Fruit fly (Drosophila melanogaster) whole organism, embryonic: Measurements from ENCODE around the gene sqh.

Experiments
- BEAF-32 ChIP-seq: fragments of 200-800 bp; sonication (Bioruptor generic); optimal IDR thresholded peaks from 3 replicates; lab custom pipeline; 2017; ENCODE audit warnings: missing biosample characterization, missing genetic modification characterization, mild to moderate bottlenecking, moderate library complexity, missing genetic modification reagents
- C15 ChIP-seq: fragments of 200-800 bp; sonication (Bioruptor generic); IDR thresholded peaks from 3 replicates; pipeline ENCODE4 v1.3.6; 2022; ENCODE audit warnings: missing biosample characterization, missing genetic modification characterization
- CG11398 ChIP-seq: fragments of 200-800 bp; sonication (Bioruptor generic); optimal IDR thresholded peaks from 2 replicates; lab custom pipeline; 2016; ENCODE audit warnings: missing biosample characterization, missing genetic modification characterization
- CG12155 ChIP-seq: fragments of 200-800 bp; sonication (Bioruptor generic); optimal IDR thresholded peaks from 3 replicates; lab custom pipeline; 2016; ENCODE audit warnings: missing biosample characterization, missing genetic modification characterization
- CG13424 ChIP-seq: fragments of 200-800 bp; sonication (Bioruptor generic); optimal IDR thresholded peaks from 2 replicates; lab custom pipeline; 2019; ENCODE audit warnings: missing biosample characterization, mild to moderate bottlenecking, missing genetic modification characterization, moderate library complexity
- CG15696 ChIP-seq: fragments of 200-800 bp; sonication (Bioruptor generic); optimal IDR thresholded peaks from 2 replicates; lab custom pipeline; 2019; ENCODE audit warnings: missing biosample characterization, mild to moderate bottlenecking, missing genetic modification characterization, moderate library complexity
- CG16863 ChIP-seq: fragments of 200-800 bp; sonication (Bioruptor generic); optimal IDR thresholded peaks from 3 replicates; lab custom pipeline; 2016; ENCODE audit warnings: missing biosample characterization, missing genetic modification characterization
- CG18262 ChIP-seq: fragments of 200-800 bp; optimal IDR thresholded peaks from 3 replicates; lab custom pipeline; 2019; ENCODE audit warnings: missing biosample characterization, mild to moderate bottlenecking, missing genetic modification characterization, moderate library complexity
- CG30431 ChIP-seq: fragments of 200-800 bp; sonication (Bioruptor generic); optimal IDR thresholded peaks from 2 replicates; lab custom pipeline; 2017; ENCODE audit warnings: missing biosample characterization, missing genetic modification characterization
- CG42726 ChIP-seq: fragments of 200-800 bp; sonication (Bioruptor generic); IDR thresholded peaks from 2 replicates; pipeline ENCODE4 v1.3.6; 2022; ENCODE audit warnings: missing biosample characterization, missing genetic modification characterization; ENCODE audit not compliant: partially characterized antibody
- CG5245 ChIP-seq: fragments of 200-800 bp; sonication (Bioruptor generic); optimal IDR thresholded peaks from 3 replicates; lab custom pipeline; 2016; ENCODE audit warnings: missing biosample characterization, missing genetic modification characterization
- CG9609 ChIP-seq: fragments of 200-800 bp; sonication (Bioruptor generic); optimal IDR thresholded peaks from 3 replicates; lab custom pipeline; 2016; ENCODE audit warnings: missing biosample characterization, missing genetic modification characterization
- CG9876 ChIP-seq: fragments of 200-800 bp; sonication (Bioruptor generic); optimal IDR thresholded peaks from 2 replicates; lab custom pipeline; 2016; ENCODE audit warnings: missing biosample characterization, missing genetic modification characterization
- CoRest ChIP-seq: fragments of 200-800 bp; sonication (Bioruptor generic); optimal IDR thresholded peaks from 3 replicates; lab custom pipeline; 2018; ENCODE audit warnings: missing biosample characterization, mild to moderate bottlenecking, missing genetic modification characterization, moderate library complexity
- D19B ChIP-seq: fragments of 200-800 bp; sonication (Bioruptor generic); optimal IDR thresholded peaks from 2 replicates; lab custom pipeline; 2017; ENCODE audit warnings: missing biosample characterization, mild to moderate bottlenecking, missing genetic modification characterization
- Dek ChIP-seq: fragments of 200-800 bp; sonication (Bioruptor generic); optimal IDR thresholded peaks from 3 replicates; lab custom pipeline; 2019; ENCODE audit warnings: missing biosample characterization, mild to moderate bottlenecking, missing genetic modification characterization, moderate library complexity
- Dip2 ChIP-seq: fragments of 200-800 bp; sonication (Bioruptor generic); IDR thresholded peaks from 2 replicates; pipeline ENCODE4 v1.3.6; 2022; ENCODE audit warnings: missing biosample characterization, missing genetic modification characterization
- E2f1 ChIP-seq: fragments of 200-800 bp; sonication (Bioruptor generic); IDR thresholded peaks from 2 replicates; pipeline ENCODE4 v1.3.6; 2022; ENCODE audit warnings: missing biosample characterization, missing genetic modification characterization
- Elba2 ChIP-seq: fragments of 200-800 bp; sonication (Bioruptor generic); optimal IDR thresholded peaks from 3 replicates; lab custom pipeline; 2016; ENCODE audit warnings: missing biosample characterization, missing genetic modification characterization
- Fer2 ChIP-seq: fragments of 200-800 bp; sonication (Bioruptor generic); optimal IDR thresholded peaks from 2 replicates; lab custom pipeline; 2018; ENCODE audit warnings: missing biosample characterization, mild to moderate bottlenecking, missing genetic modification characterization, moderate library complexity
- H15 ChIP-seq: fragments of 200-800 bp; sonication (Bioruptor generic); IDR thresholded peaks from 3 replicates; pipeline ENCODE4 v1.3.6; 2022; ENCODE audit warnings: missing biosample characterization, missing genetic modification characterization
- Hand ChIP-seq: fragments of 200-800 bp; sonication (Bioruptor generic); optimal IDR thresholded peaks from 2 replicates; lab custom pipeline; 2017; ENCODE audit warnings: mild to moderate bottlenecking, missing biosample characterization, missing genetic modification reagents, missing genetic modification characterization
- HmgD ChIP-seq: fragments of 200-800 bp; sonication (Bioruptor generic); optimal IDR thresholded peaks from 3 replicates; lab custom pipeline; 2016; ENCODE audit warnings: missing biosample characterization, missing genetic modification characterization
- Hmx ChIP-seq: fragments of 200-800 bp; sonication (Bioruptor generic); optimal IDR thresholded peaks from 2 replicates; lab custom pipeline; 2016; ENCODE audit warnings: missing biosample characterization, missing genetic modification characterization
- Hr51 ChIP-seq, 2 experiments: fragments of 200-800 bp; sonication (Bioruptor generic); optimal IDR thresholded peaks; 2 replicates in 1 of 2; 3 replicates in 1 of 2; lab custom pipeline; 2016 to 2018; ENCODE audit warnings: missing biosample characterization in 2 of 2, missing genetic modification characterization in 2 of 2, mild to moderate bottlenecking in 1 of 2, moderate library complexity in 1 of 2
- Lhr ChIP-seq: fragments of 200-800 bp; sonication (Bioruptor generic); optimal IDR thresholded peaks from 3 replicates; lab custom pipeline; 2017; ENCODE audit warnings: mild to moderate bottlenecking, missing biosample characterization, missing genetic modification reagents, missing genetic modification characterization
- Nf-YA ChIP-seq: fragments of 200-800 bp; sonication (Bioruptor generic); IDR thresholded peaks from 2 replicates; pipeline ENCODE4 v1.3.6; 2022; ENCODE audit warnings: missing biosample characterization, missing genetic modification characterization
- Optix ChIP-seq: fragments of 200-800 bp; sonication (Bioruptor generic); IDR thresholded peaks from 3 replicates; pipeline ENCODE4 v1.3.6; 2022; ENCODE audit warnings: missing biosample characterization, missing genetic modification characterization
- PHDP ChIP-seq: fragments of 200-800 bp; sonication (Bioruptor generic); optimal IDR thresholded peaks from 3 replicates; lab custom pipeline; 2018; ENCODE audit warnings: missing biosample characterization, mild to moderate bottlenecking, missing genetic modification characterization, moderate library complexity
- Ptx1 ChIP-seq: fragments of 200-800 bp; sonication (Bioruptor generic); IDR thresholded peaks from 2 replicates; pipeline ENCODE4 v1.3.6; 2022; ENCODE audit warnings: missing biosample characterization, missing genetic modification characterization
- Sox100B ChIP-seq: fragments of 200-800 bp; sonication (Bioruptor generic); optimal IDR thresholded peaks from 3 replicates; lab custom pipeline; 2018; ENCODE audit warnings: missing biosample characterization, mild to moderate bottlenecking, missing genetic modification characterization
- Vsx1 ChIP-seq: fragments of 200-800 bp; sonication (Bioruptor generic); optimal IDR thresholded peaks from 2 replicates; lab custom pipeline; 2017; ENCODE audit warnings: missing biosample characterization, mild to moderate bottlenecking, missing genetic modification characterization, missing genetic modification reagents
- abd-A ChIP-seq: fragments of 200-800 bp; sonication (Bioruptor generic); optimal IDR thresholded peaks from 3 replicates; lab custom pipeline; 2019; ENCODE audit warnings: missing biosample characterization, mild to moderate bottlenecking, missing genetic modification characterization, moderate library complexity
- ato ChIP-seq: fragments of 200-800 bp; sonication (Bioruptor generic); IDR thresholded peaks from 2 replicates; pipeline ENCODE4 v1.3.6; 2022; ENCODE audit warnings: missing biosample characterization, missing genetic modification characterization; ENCODE audit not compliant: partially characterized antibody
- cad ChIP-seq: fragments of >200 bp; optimal IDR thresholded peaks from 2 replicates; lab custom pipeline; 2017; ENCODE audit warnings: missing biosample characterization, missing genetic modification characterization
- cg ChIP-seq: fragments of 200-800 bp; sonication (Bioruptor generic); optimal IDR thresholded peaks from 3 replicates; lab custom pipeline; 2019; ENCODE audit warnings: missing biosample characterization, mild to moderate bottlenecking, missing genetic modification characterization, moderate library complexity
- chn ChIP-seq: fragments of 200-800 bp; sonication (Bioruptor generic); optimal IDR thresholded peaks from 2 replicates; lab custom pipeline; 2016; ENCODE audit warnings: missing biosample characterization, missing genetic modification characterization
- corto ChIP-seq: fragments of 200-800 bp; sonication (Bioruptor generic); optimal IDR thresholded peaks from 2 replicates; lab custom pipeline; 2016; ENCODE audit warnings: missing biosample characterization, mild to moderate bottlenecking, missing genetic modification characterization, moderate library complexity
- cwo ChIP-seq: fragments of 200-800 bp; sonication (Bioruptor generic); optimal IDR thresholded peaks from 3 replicates; lab custom pipeline; 2017; ENCODE audit warnings: missing biosample characterization, missing genetic modification characterization, mild to moderate bottlenecking, moderate library complexity, missing genetic modification reagents
- ewg ChIP-seq: fragments of 200-800 bp; sonication (Bioruptor generic); optimal IDR thresholded peaks from 3 replicates; lab custom pipeline; 2017; ENCODE audit warnings: mild to moderate bottlenecking, missing biosample characterization, missing genetic modification reagents, missing genetic modification characterization
- fd3F ChIP-seq: fragments of 200-800 bp; sonication (Bioruptor generic); optimal IDR thresholded peaks from 2 replicates; lab custom pipeline; 2018; ENCODE audit warnings: missing biosample characterization, mild to moderate bottlenecking, missing genetic modification characterization, moderate library complexity
- ftz-f1 ChIP-seq: fragments of 200-800 bp; sonication (Bioruptor generic); optimal IDR thresholded peaks from 2 replicates; lab custom pipeline; 2016; ENCODE audit warnings: missing biosample characterization, missing genetic modification characterization
- gcm2 ChIP-seq: fragments of 200-800 bp; sonication (Bioruptor generic); optimal IDR thresholded peaks from 2 replicates; lab custom pipeline; 2016; ENCODE audit warnings: missing biosample characterization, missing genetic modification characterization
- gt ChIP-seq: fragments of 200-800 bp; sonication (Bioruptor generic); IDR thresholded peaks from 2 replicates; pipeline ENCODE4 v1.3.6; 2022; ENCODE audit warnings: missing biosample characterization, missing genetic modification characterization
- hbn ChIP-seq: fragments of 200-800 bp; sonication (Bioruptor generic); IDR thresholded peaks from 2 replicates; pipeline ENCODE4 v1.3.6; 2022; ENCODE audit warnings: missing biosample characterization, missing genetic modification characterization; ENCODE audit not compliant: partially characterized antibody
- oc ChIP-seq: fragments of 200-800 bp; sonication (Bioruptor generic); optimal IDR thresholded peaks from 2 replicates; lab custom pipeline; 2018; ENCODE audit warnings: missing biosample characterization, mild to moderate bottlenecking, missing genetic modification characterization, moderate library complexity
- psq ChIP-seq: fragments of 200-800 bp; sonication (Bioruptor generic); optimal IDR thresholded peaks from 2 replicates; lab custom pipeline; 2017; ENCODE audit warnings: missing biosample characterization, missing genetic modification characterization
- sens ChIP-seq: fragments of 200-800 bp; sonication (Bioruptor generic); peaks from one replicate; lab custom pipeline; 2016; ENCODE audit warnings: missing biosample characterization, missing genetic modification characterization
- slp2 ChIP-seq: fragments of 200-800 bp; sonication (Bioruptor generic); optimal IDR thresholded peaks from 2 replicates; lab custom pipeline; 2016; ENCODE audit warnings: missing biosample characterization, missing genetic modification characterization
- usp ChIP-seq: fragments of >200 bp; optimal IDR thresholded peaks from 2 replicates; lab custom pipeline; 2017; ENCODE audit warnings: missing biosample characterization, missing genetic modification characterization
- wdn ChIP-seq: fragments of 200-800 bp; sonication (Bioruptor generic); IDR thresholded peaks from 2 replicates; pipeline ENCODE4 v1.3.6; 2022; ENCODE audit warnings: missing biosample characterization, missing genetic modification characterization

Gene sqh

DNA sequence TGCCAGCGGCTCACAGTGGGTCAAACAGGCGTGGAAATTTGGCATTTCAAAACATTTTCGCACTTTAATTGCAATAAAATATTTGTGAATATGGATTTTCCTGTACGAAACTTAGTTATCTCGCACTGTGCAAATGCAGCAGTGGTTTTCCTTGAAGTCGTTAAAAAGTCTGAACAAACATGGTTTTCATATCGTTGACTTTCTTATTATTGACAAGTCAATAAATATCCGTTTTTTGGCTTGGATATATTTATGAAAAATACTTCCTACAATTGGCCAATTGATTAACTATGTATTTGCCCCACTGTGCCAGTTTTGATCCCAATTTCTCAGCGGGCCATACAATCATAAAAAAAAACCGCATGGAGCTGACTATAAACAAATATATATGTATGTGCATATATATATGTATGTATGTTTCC, 40.5 kb upstream of the sqh start (continued):
- TF ChIP-seq HmgD (GFP tag; lab: Kevin White, UChicago) (peak; percentile 91), E2f1 (peak; percentile 93), oc (peak; percentile 95), gt (peak; percentile 85), gcm2 (GFP tag; lab: Kevin White, UChicago) (peak; percentile 91), Vsx1 (GFP tag; lab: Kevin White, UChicago) (peak; percentile 97), CG12155 (GFP tag; lab: Kevin White, UChicago) (peak; percentile 90), CG5245 (GFP tag; lab: Kevin White, UChicago) (peak; percentile 94), CG9609 (GFP tag; lab: Kevin White, UChicago) (peak; percentile 95), corto (peak; percentile 33), cwo (peak; percentile 93), Elba2 (GFP tag; lab: Kevin White, UChicago) (peak; percentile 31), Dek (tag; lab: Kevin White, UChicago) (peak; percentile 90), H15 (peak; percentile 91), ftz-f1 (GFP tag; lab: Kevin White, UChicago) (no peak), CG42726 (GFP tag; lab: Robert Waterston, UW) (no peak), CoRest (tag; lab: Kevin White, UChicago) (peak; percentile 98), CG18262 (tag; lab: Kevin White, UChicago) (peak; percentile 98), D19B (GFP tag; lab: Kevin White, UChicago) (peak; percentile 80), cg (GFP tag; lab: Kevin White, UChicago) (no peak), cad (GFP tag; lab: Kevin White, UChicago) (no peak), Sox100B (peak; percentile 99), CG13424 (peak; percentile 97), wdn (GFP tag; lab: Robert Waterston, UW) (peak; percentile 91), CG15696 (tag; lab: Kevin White, UChicago) (peak; percentile 81), hbn (GFP tag; lab: Robert Waterston, UW) (no peak), Optix (GFP tag; lab: Robert Waterston, UW) (peak; percentile 96), usp (GFP tag; lab: Kevin White, UChicago) (no peak), C15 (GFP tag; lab: Robert Waterston, UW) (peak; percentile 82), CG30431 (peak; percentile 94), slp2 (peak; percentile 96), Hr51 (GFP tag; optimal IDR thresholded peaks at IDR 0.05; lab: Kevin White, UChicago) (peak; percentile 90 to 99), ewg (GFP tag; lab: Kevin White, UChicago) (peak; percentile 95), CG11398 (GFP tag; lab: Kevin White, UChicago) (peak; percentile 89), CG16863 (GFP tag; lab: Kevin White, UChicago) (peak; percentile 97), Ptx1 (GFP tag; lab: Robert Waterston, UW) (peak; percentile 96), ato (GFP tag; lab: Robert Waterston, UW) (no peak), Nf-YA (GFP tag; lab: Robert Waterston, UW) (peak; percentile 92), abd-A (tag; lab: Kevin White, UChicago) (peak; percentile 31), sens (GFP tag; lab: Kevin White, UChicago) (peak; percentile 100), Hmx (peak; percentile 69), Lhr (GFP tag; lab: Kevin White, UChicago) (peak; percentile 91), BEAF-32 (peak; percentile 7), Dip2 (GFP tag; lab: Robert Waterston, UW) (peak; percentile 65), Hand (GFP tag; lab: Kevin White, UChicago) (peak; percentile 78), Fer2 (tag; lab: Kevin White, UChicago) (peak; percentile 84), psq (GFP tag; lab: Kevin White, UChicago) (peak; percentile 79), fd3F (peak; percentile 93), CG9876 (GFP tag; lab: Kevin White, UChicago) (peak; percentile 90), PHDP (tag; lab: Kevin White, UChicago) (peak; percentile 96), chn (GFP tag; lab: Kevin White, UChicago) (peak; percentile 97)
